Worm (Caenorhabditis elegans): ENCODE results near the gene try-12.

- no peak for TF ChIP-seq F16B12.6 (tag; optimal IDR thresholded peaks at IDR 0.05)
- no peak for TF ChIP-seq elt-3 (tag; optimal IDR thresholded peaks at IDR 0.05)
- TF ChIP-seq nhr-12 (tag; optimal IDR thresholded peaks at IDR 0.05): no peak
- no peak for TF ChIP-seq nhr-28 (tag; optimal IDR thresholded peaks at IDR 0.05)
- TF ChIP-seq nhr-237 (tag; optimal IDR thresholded peaks at IDR 0.05): no peak
- no peak for TF ChIP-seq nhr-20 (tag; optimal IDR thresholded peaks at IDR 0.05)
These were observed 24.8 kb upstream of the try-12 start, which contains the start of gene F18E3.10 for ce11 chrV:7424336-7424735.
